Worm (Caenorhabditis elegans): ENCODE data around the gene T14A8.2.
A peak's percentile ranks its signal among the peaks of the same experiment; 100 is the strongest.

Gene T14A8.2

ce11 chrIV:7830151-7830550 lies 7.7 kb upstream of the T14A8.2 start, which contains the start of gene mvb-12:
Gene mvb-12, plus strand, starts transcription at chrIV:7830525.
- no peak for TF ChIP-seq ceh-48 (tag; optimal IDR thresholded peaks at IDR 0.05)
- peak; percentile 29 for TF ChIP-seq hlh-30 (tag; optimal IDR thresholded peaks at IDR 0.05; ENCODE audit: insufficient read depth)
- TF ChIP-seq ceh-14 (tag; optimal IDR thresholded peaks at IDR 0.05): peak; percentile 40
- TF ChIP-seq ceh-6 (GFP tag; optimal IDR thresholded peaks at IDR 0.05): no peak

- TF ChIP-seq elt-2 (tag; optimal IDR thresholded peaks at IDR 0.05) (peak; percentile 2), dmd-4 (tag; optimal IDR thresholded peaks at IDR 0.05; ENCODE audit: borderline replicate concordance) (no peak)
Measured at ce11 chrIV:7829275-7829938, 7.0 kb upstream of the T14A8.2 start, which contains the start of gene C06A6.4. Gene C06A6.4, minus strand, starts transcription at chrIV:7829298.

ce11 chrIV:7824649-7825048 lies 2.2 kb upstream of the T14A8.2 start:
- no peak for TF ChIP-seq C08G9.2 (tag; optimal IDR thresholded peaks at IDR 0.05)
- no peak for TF ChIP-seq che-1 (tag; optimal IDR thresholded peaks at IDR 0.05)
- TF ChIP-seq eyg-1 (tag; optimal IDR thresholded peaks at IDR 0.05): no peak
- no peak for TF ChIP-seq ets-4 (tag; optimal IDR thresholded peaks at IDR 0.05)
- no peak for TF ChIP-seq Y22D7AL.16 (tag; optimal IDR thresholded peaks at IDR 0.05)
- no peak for TF ChIP-seq pha-2 (tag; optimal IDR thresholded peaks at IDR 0.05)
- TF ChIP-seq ceh-9 (tag; optimal IDR thresholded peaks at IDR 0.05): no peak
- TF ChIP-seq fax-1 (tag; optimal IDR thresholded peaks at IDR 0.05): no peak
- no peak for TF ChIP-seq sox-2 (GFP tag; IDR thresholded peaks at IDR 0.05)
- no peak for TF ChIP-seq unc-42 (tag; optimal IDR thresholded peaks at IDR 0.05)
- no peak for TF ChIP-seq unc-55 (GFP tag; optimal IDR thresholded peaks at IDR 0.05)

- TF ChIP-seq ceh-45 (GFP tag; IDR thresholded peaks at IDR 0.05): no peak
- no peak for TF ChIP-seq pqm-1 (tag; optimal IDR thresholded peaks at IDR 0.05)
- peak; percentile 30 for TF ChIP-seq lim-6 (tag; optimal IDR thresholded peaks at IDR 0.05)
- no peak for TF ChIP-seq ztf-16 (tag; optimal IDR thresholded peaks at IDR 0.05)
- TF ChIP-seq nhr-232 (tag; optimal IDR thresholded peaks at IDR 0.05): no peak
- TF ChIP-seq rnt-1 (tag; optimal IDR thresholded peaks at IDR 0.05): no peak
- TF ChIP-seq eyg-1 (tag; optimal IDR thresholded peaks at IDR 0.05): no peak
- TF ChIP-seq ceh-9 (tag; optimal IDR thresholded peaks at IDR 0.05): no peak
- TF ChIP-seq hlh-15 (tag; optimal IDR thresholded peaks at IDR 0.05): no peak
- TF ChIP-seq pha-2 (tag; optimal IDR thresholded peaks at IDR 0.05): no peak
- no peak for TF ChIP-seq F13H6.1 (tag; optimal IDR thresholded peaks at IDR 0.05)
- TF ChIP-seq C38D4.7 (GFP tag; optimal IDR thresholded peaks at IDR 0.05): no peak
- no peak for TF ChIP-seq hlh-13 (GFP tag; optimal IDR thresholded peaks at IDR 0.05)
- TF ChIP-seq C08G9.2 (tag; optimal IDR thresholded peaks at IDR 0.05): no peak
- no peak for TF ChIP-seq sox-2 (GFP tag; IDR thresholded peaks at IDR 0.05)
- no peak for TF ChIP-seq unc-3 (GFP tag; conservative IDR thresholded peaks at IDR 0.05)
- no peak for TF ChIP-seq unc-3 (tag; optimal IDR thresholded peaks at IDR 0.05)
- peak; percentile 7 for TF ChIP-seq ceh-34 (tag; optimal IDR thresholded peaks at IDR 0.05)
- peak; percentile 38 for TF ChIP-seq tbx-2 (tag; optimal IDR thresholded peaks at IDR 0.05)
- no peak for TF ChIP-seq elt-4 (tag; optimal IDR thresholded peaks at IDR 0.05)
- TF ChIP-seq T23F11.4 (GFP tag; optimal IDR thresholded peaks at IDR 0.05): no peak
- no peak for TF ChIP-seq unc-86 (tag; optimal IDR thresholded peaks at IDR 0.05)
- TF ChIP-seq pros-1 (tag; optimal IDR thresholded peaks at IDR 0.05): peak; percentile 11
- TF ChIP-seq syd-9 (tag; optimal IDR thresholded peaks at IDR 0.05): no peak
- TF ChIP-seq gmeb-2 (tag; optimal IDR thresholded peaks at IDR 0.05): no peak
- TF ChIP-seq nhr-11 (tag; optimal IDR thresholded peaks at IDR 0.05): no peak
- TF ChIP-seq hlh-8 (tag; optimal IDR thresholded peaks at IDR 0.05): peak; percentile 73
- peak; percentile 84 for TF ChIP-seq ceh-48 (tag; optimal IDR thresholded peaks at IDR 0.05)
- no peak for TF ChIP-seq che-1 (tag; optimal IDR thresholded peaks at IDR 0.05)
- TF ChIP-seq fax-1 (tag; optimal IDR thresholded peaks at IDR 0.05): no peak
- peak; percentile 78 for TF ChIP-seq nfya-1 (tag; optimal IDR thresholded peaks at IDR 0.05)
- no peak for TF ChIP-seq ceh-24 (tag; optimal IDR thresholded peaks at IDR 0.05)
- no peak for TF ChIP-seq K02D7.2 (tag; optimal IDR thresholded peaks at IDR 0.05)
- no peak for TF ChIP-seq mec-3 (tag; optimal IDR thresholded peaks at IDR 0.05; ENCODE audit: borderline replicate concordance)
- TF ChIP-seq ceh-31 (tag; optimal IDR thresholded peaks at IDR 0.05): peak; percentile 70
- TF ChIP-seq madf-2 (tag; optimal IDR thresholded peaks at IDR 0.05): no peak
- TF ChIP-seq pag-3 (tag; optimal IDR thresholded peaks at IDR 0.05; ENCODE audit: borderline replicate concordance): no peak
Measured at ce11 chrIV:7817852-7818251, 4.6 kb downstream of the T14A8.2 start, which contains the start of gene ric-3. Gene ric-3, plus strand, starts transcription at chrIV:7818251.
